Worm (Caenorhabditis elegans): ENCODE results near the gene K08D8.4.

DNA sequence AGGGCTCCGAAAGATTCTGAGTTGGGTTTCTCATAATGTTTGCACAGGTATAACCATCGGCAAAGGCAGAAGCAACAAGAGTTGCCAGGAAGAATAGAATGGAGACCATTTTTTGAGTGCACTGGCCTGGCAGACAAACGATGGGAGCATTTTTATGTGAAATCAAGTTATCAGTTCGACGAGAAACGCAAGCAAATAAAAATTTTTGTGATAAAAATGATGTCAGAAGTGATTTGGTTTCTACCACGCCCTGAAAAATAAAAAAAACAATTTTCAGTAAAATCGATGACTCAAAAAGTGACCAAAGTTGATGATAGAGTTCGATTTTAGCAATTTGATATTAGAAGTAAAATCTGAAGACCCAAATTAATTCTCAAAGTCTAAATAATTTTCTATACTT is at the start of gene K08D8.4:
- TF ChIP-seq ceh-82 (tag; optimal IDR thresholded peaks at IDR 0.05) = no peak
- TF ChIP-seq ZK546.5 (tag; optimal IDR thresholded peaks at IDR 0.05) = no peak
- no peak for TF ChIP-seq zag-1 (tag; optimal IDR thresholded peaks at IDR 0.05)
- TF ChIP-seq lsy-2 (tag; optimal IDR thresholded peaks at IDR 0.05) = no peak
- TF ChIP-seq unc-62 (GFP tag; optimal IDR thresholded peaks at IDR 0.05) = no peak
- no peak for TF ChIP-seq elt-1 (tag; optimal IDR thresholded peaks at IDR 0.05)
- no peak for TF ChIP-seq nhr-11 (tag; optimal IDR thresholded peaks at IDR 0.05)
- no peak for TF ChIP-seq ama-1 (optimal IDR thresholded peaks at IDR 0.05)
- TF ChIP-seq ceh-16 (tag; optimal IDR thresholded peaks at IDR 0.05) = no peak
- TF ChIP-seq snpc-4 (tag; optimal IDR thresholded peaks at IDR 0.05) = no peak
- peak; percentile 86 for TF ChIP-seq fos-1 (tag; optimal IDR thresholded peaks at IDR 0.05)
- no peak for TF ChIP-seq mdl-1 (tag; optimal IDR thresholded peaks at IDR 0.05)

Measured in whole organism, L2 larva.